Worm (Caenorhabditis elegans) whole organism, early embryonic: ENCODE measurements around the gene W07G4.1.

Experiments used
- B0310.2 ChIP-seq: sonication (generic microtip); optimal IDR thresholded peaks from 2 replicates; lab custom pipeline; 2016; ENCODE audit warnings: mild to moderate bottlenecking, missing genetic modification characterization, missing compliant biosample characterization
- F13C5.2 ChIP-seq: sonication (generic microtip); optimal IDR thresholded peaks from 2 replicates; lab custom pipeline; 2017; ENCODE audit warnings: mild to moderate bottlenecking, missing genetic modification characterization, inconsistent platforms, missing compliant biosample characterization
- aly-1 ChIP-seq: sonication (generic microtip); optimal IDR thresholded peaks from 2 replicates; lab custom pipeline; 2016; ENCODE audit warnings: missing genetic modification characterization, missing compliant biosample characterization
- ama-1 ChIP-seq: fragments of 150-350 bp; optimal IDR thresholded peaks from 2 replicates; lab custom pipeline; 2014
- ceh-13 ChIP-seq: fragments of 200-800 bp; sonication (Bioruptor generic); optimal IDR thresholded peaks from 2 replicates; lab custom pipeline; 2018; ENCODE audit warnings: mild to moderate bottlenecking, missing genetic modification characterization, missing compliant biosample characterization
- ceh-36 ChIP-seq: sonication (generic microtip); optimal IDR thresholded peaks from 2 replicates; lab custom pipeline; 2016; ENCODE audit warnings: missing genetic modification characterization, inconsistent platforms, missing compliant biosample characterization
- ets-7 ChIP-seq: sonication (generic microtip); optimal IDR thresholded peaks from 2 replicates; lab custom pipeline; 2016; ENCODE audit warnings: missing genotype, missing genetic modification characterization, missing compliant biosample characterization
- flt-1 ChIP-seq: fragments of 200-800 bp; sonication (Bioruptor generic); IDR thresholded peaks from 2 replicates; pipeline ENCODE4 v1.3.6; 2022; ENCODE audit warnings: missing genetic modification characterization, missing compliant biosample characterization
- hmbx-1 ChIP-seq: sonication (generic microtip); optimal IDR thresholded peaks from 2 replicates; lab custom pipeline; 2016; ENCODE audit warnings: mild to moderate bottlenecking, missing genetic modification characterization, missing compliant biosample characterization
- hmg-4 ChIP-seq: fragments of 200-800 bp; sonication (Bioruptor generic); optimal IDR thresholded peaks from 2 replicates; lab custom pipeline; 2018; ENCODE audit warnings: mild to moderate bottlenecking, missing genetic modification characterization, missing compliant biosample characterization
- hnd-1 ChIP-seq: sonication (generic microtip); optimal IDR thresholded peaks from 2 replicates; lab custom pipeline; 2016; ENCODE audit warnings: missing genetic modification characterization, missing compliant biosample characterization
- pes-1 ChIP-seq: fragments of 200-800 bp; sonication (Bioruptor generic); IDR thresholded peaks from 2 replicates; pipeline ENCODE4 v1.3.6; 2022; ENCODE audit warnings: missing genetic modification reagents, missing genetic modification characterization, missing compliant biosample characterization
- scrt-1 ChIP-seq: fragments of 200-800 bp; sonication (Bioruptor generic); IDR thresholded peaks from 2 replicates; pipeline ENCODE4 v1.3.6; 2022; ENCODE audit warnings: missing genetic modification characterization, missing compliant biosample characterization
- sea-1 ChIP-seq: fragments of 200-800 bp; sonication (Bioruptor generic); conservative IDR thresholded peaks from 2 replicates; pipeline ENCODE4 v1.3.6; 2022; ENCODE audit warnings: missing genetic modification characterization, missing compliant biosample characterization
- tbx-11 ChIP-seq: fragments of 200-800 bp; sonication (Bioruptor generic); IDR thresholded peaks from 2 replicates; pipeline ENCODE4 v1.3.6; 2022; ENCODE audit warnings: missing genetic modification characterization, missing compliant biosample characterization
- tbx-37 ChIP-seq: fragments of 200-800 bp; sonication (Bioruptor generic); conservative IDR thresholded peaks from 2 replicates; pipeline ENCODE4 v1.3.6; 2022; ENCODE audit warnings: missing genetic modification reagents, missing genetic modification characterization, missing compliant biosample characterization
- tra-4 ChIP-seq: sonication (generic microtip); optimal IDR thresholded peaks from 2 replicates; lab custom pipeline; 2017; ENCODE audit warnings: missing genetic modification characterization, missing compliant biosample characterization

W07G4.1 gene

DNA sequence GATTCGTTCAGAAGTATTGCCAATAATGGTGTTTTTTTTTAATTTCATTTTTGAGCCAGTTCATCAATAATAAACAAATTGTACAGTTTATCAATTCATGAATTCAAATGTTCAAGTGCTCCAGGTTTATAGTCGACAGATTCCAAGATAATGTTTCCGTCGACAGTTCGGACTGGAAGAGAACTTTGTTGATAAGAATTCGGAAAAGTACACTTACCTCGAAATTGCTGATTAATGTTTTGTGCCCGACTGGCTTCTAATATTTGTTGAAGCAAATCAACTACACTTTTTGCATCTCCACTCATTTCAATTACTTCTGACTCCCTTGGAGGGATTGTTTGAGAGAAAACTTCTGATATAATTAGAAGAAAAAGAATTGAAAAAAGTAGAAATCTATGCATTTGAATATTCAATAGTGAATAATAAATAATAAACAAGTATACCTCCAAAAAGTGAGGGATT is 15.9 kb downstream of the W07G4.1 start, which contains the start of gene W07G4.8:
Gene W07G4.8, minus strand, starts transcription at position 412 of the 462 bp plus-strand sequence.
- no peak for TF ChIP-seq F13C5.2 (tag; lab: Kevin White, UChicago)
- TF ChIP-seq B0310.2 (tag; lab: Kevin White, UChicago) = no peak
- no peak for TF ChIP-seq ceh-13 (GFP tag; lab: Kevin White, UChicago)
- no peak for TF ChIP-seq flt-1 (GFP tag; lab: Robert Waterston, UW)
- no peak for TF ChIP-seq hmbx-1 (tag; lab: Kevin White, UChicago)
- no peak for TF ChIP-seq ets-7
- no peak for TF ChIP-seq ceh-36 (tag; lab: Kevin White, UChicago)
- no peak for TF ChIP-seq scrt-1 (GFP tag; lab: Robert Waterston, UW)
- no peak for TF ChIP-seq ama-1 (lab: Kevin White, UChicago)
- no peak for TF ChIP-seq sea-1 (GFP tag; lab: Robert Waterston, UW)
- TF ChIP-seq tbx-11 (GFP tag; lab: Robert Waterston, UW) = no peak
- TF ChIP-seq aly-1 (tag; lab: Kevin White, UChicago) = no peak
- no peak for TF ChIP-seq pes-1 (GFP tag; lab: Robert Waterston, UW)
- TF ChIP-seq hmg-4 (GFP tag; lab: Kevin White, UChicago) = no peak
- TF ChIP-seq hnd-1 (tag; lab: Kevin White, UChicago) = no peak
- TF ChIP-seq tbx-37 (GFP tag; lab: Robert Waterston, UW) = no peak
- TF ChIP-seq tra-4 (tag; lab: Kevin White, UChicago) = no peak

DNA sequence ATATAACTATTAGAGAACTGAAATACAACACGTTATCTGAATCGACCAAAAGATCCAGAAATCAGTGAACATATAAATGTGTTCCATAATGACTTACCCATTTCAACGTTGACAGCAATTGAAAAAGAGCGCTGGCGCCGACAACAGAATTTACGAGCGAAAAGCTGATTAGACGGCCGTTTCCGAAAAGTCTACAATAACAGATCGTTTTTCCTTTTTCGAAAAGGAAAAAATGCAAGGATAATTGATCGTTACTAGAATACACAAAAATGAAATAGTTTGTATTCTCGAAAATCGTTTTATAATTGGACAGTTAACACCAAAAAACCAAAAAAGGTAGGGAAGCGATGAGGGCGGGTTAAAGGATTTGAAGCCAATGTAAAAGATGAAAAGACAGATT is 20.3 kb downstream of the W07G4.1 start, which contains the start of gene srr-1:
Gene srr-1, minus strand, starts transcription at position 101 of the 400 bp plus-strand sequence.
- TF ChIP-seq tra-4 (tag; lab: Kevin White, UChicago) = no peak
- TF ChIP-seq tbx-37 (GFP tag; lab: Robert Waterston, UW) = no peak
- TF ChIP-seq hmbx-1 (tag; lab: Kevin White, UChicago) = no peak
- TF ChIP-seq hmg-4 (GFP tag; lab: Kevin White, UChicago) = no peak
- TF ChIP-seq hnd-1 (tag; lab: Kevin White, UChicago) = no peak
- no peak for TF ChIP-seq scrt-1 (GFP tag; lab: Robert Waterston, UW)
- no peak for TF ChIP-seq flt-1 (GFP tag; lab: Robert Waterston, UW)
- no peak for TF ChIP-seq F13C5.2 (tag; lab: Kevin White, UChicago)
- no peak for TF ChIP-seq ceh-36 (tag; lab: Kevin White, UChicago)
- no peak for TF ChIP-seq pes-1 (GFP tag; lab: Robert Waterston, UW)
- no peak for TF ChIP-seq sea-1 (GFP tag; lab: Robert Waterston, UW)
- no peak for TF ChIP-seq aly-1 (tag; lab: Kevin White, UChicago)
- TF ChIP-seq B0310.2 (tag; lab: Kevin White, UChicago) = no peak
- TF ChIP-seq ceh-13 (GFP tag; lab: Kevin White, UChicago) = no peak

DNA sequence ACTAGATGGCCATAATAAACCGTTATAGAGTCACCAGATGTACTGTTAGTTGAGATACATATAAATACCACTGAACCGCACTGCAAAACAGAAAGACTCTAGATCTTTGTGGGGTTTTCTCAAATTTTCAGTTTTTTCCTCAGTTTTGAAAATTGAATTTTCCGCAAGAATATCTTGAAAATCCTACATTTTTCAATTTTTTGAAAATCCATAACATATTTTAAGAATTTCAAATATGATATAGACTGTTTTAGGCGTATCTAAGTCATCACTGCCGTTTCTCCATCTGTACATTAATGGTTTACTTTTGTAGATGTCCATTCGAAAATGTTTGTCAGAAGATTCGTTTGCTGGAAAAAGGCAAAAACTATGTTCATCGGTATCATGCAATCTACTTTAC is 28.5 kb downstream of the W07G4.1 start, which contains the start of gene F42E8.1:
Gene F42E8.1, plus strand, starts transcription at position 301 of the 400 bp plus-strand sequence.
- TF ChIP-seq ceh-13 (GFP tag; lab: Kevin White, UChicago) = no peak
- no peak for TF ChIP-seq tbx-37 (GFP tag; lab: Robert Waterston, UW)
- no peak for TF ChIP-seq hmbx-1 (tag; lab: Kevin White, UChicago)
- no peak for TF ChIP-seq tra-4 (tag; lab: Kevin White, UChicago)
- no peak for TF ChIP-seq ama-1 (lab: Kevin White, UChicago)
- no peak for TF ChIP-seq aly-1 (tag; lab: Kevin White, UChicago)
- no peak for TF ChIP-seq hnd-1 (tag; lab: Kevin White, UChicago)
- TF ChIP-seq pes-1 (GFP tag; lab: Robert Waterston, UW) = no peak
- TF ChIP-seq scrt-1 (GFP tag; lab: Robert Waterston, UW) = no peak
- no peak for TF ChIP-seq ceh-36 (tag; lab: Kevin White, UChicago)
- no peak for TF ChIP-seq sea-1 (GFP tag; lab: Robert Waterston, UW)
- TF ChIP-seq ets-7 = no peak
- no peak for TF ChIP-seq F13C5.2 (tag; lab: Kevin White, UChicago)
- no peak for TF ChIP-seq flt-1 (GFP tag; lab: Robert Waterston, UW)
- TF ChIP-seq B0310.2 (tag; lab: Kevin White, UChicago) = no peak
- TF ChIP-seq tbx-11 (GFP tag; lab: Robert Waterston, UW) = no peak

ce11 chrV:13063402-13063801 is 30.1 kb downstream of the W07G4.1 start:
- TF ChIP-seq hnd-1 (tag; lab: Kevin White, UChicago) (no peak), scrt-1 (GFP tag; lab: Robert Waterston, UW) (no peak), flt-1 (GFP tag; lab: Robert Waterston, UW) (no peak), hmbx-1 (tag; lab: Kevin White, UChicago) (no peak), B0310.2 (tag; lab: Kevin White, UChicago) (no peak), sea-1 (GFP tag; lab: Robert Waterston, UW) (no peak), tbx-11 (GFP tag; lab: Robert Waterston, UW) (no peak), F13C5.2 (tag; lab: Kevin White, UChicago) (no peak), tra-4 (tag; lab: Kevin White, UChicago) (no peak), ceh-36 (tag; lab: Kevin White, UChicago) (no peak)

ce11 chrV:13064164-13064563 is 30.8 kb downstream of the W07G4.1 start:
- TF ChIP-seq pes-1 (GFP tag; lab: Robert Waterston, UW) (no peak), tra-4 (tag; lab: Kevin White, UChicago) (no peak), ets-7 (no peak), hnd-1 (tag; lab: Kevin White, UChicago) (no peak), scrt-1 (GFP tag; lab: Robert Waterston, UW) (no peak), hmg-4 (GFP tag; lab: Kevin White, UChicago) (no peak), sea-1 (GFP tag; lab: Robert Waterston, UW) (no peak), B0310.2 (tag; lab: Kevin White, UChicago) (no peak), ceh-36 (tag; lab: Kevin White, UChicago) (no peak), F13C5.2 (tag; lab: Kevin White, UChicago) (no peak), flt-1 (GFP tag; lab: Robert Waterston, UW) (no peak), tbx-11 (GFP tag; lab: Robert Waterston, UW) (no peak), hmbx-1 (tag; lab: Kevin White, UChicago) (no peak)

DNA sequence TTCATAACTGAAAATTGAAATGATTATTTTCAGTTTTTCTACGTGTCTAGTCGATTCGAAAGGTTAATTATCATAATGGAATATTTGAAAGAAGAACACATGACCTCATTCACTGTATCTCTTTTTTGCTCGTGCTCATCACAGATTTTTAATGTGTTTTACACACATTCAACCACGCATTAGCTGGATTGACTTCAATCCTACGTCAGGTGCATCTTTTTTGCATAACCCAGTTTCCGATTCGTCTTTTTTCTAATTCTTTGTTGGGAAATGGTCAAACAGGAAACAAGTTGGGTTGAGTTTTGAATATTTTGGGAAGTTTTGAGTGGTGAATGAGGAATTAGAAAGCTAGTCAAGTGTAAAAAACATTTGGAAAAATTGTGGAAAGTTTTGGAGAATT is 37.0 kb downstream of the W07G4.1 start:
- TF ChIP-seq tbx-11 (GFP tag; lab: Robert Waterston, UW) (no peak), flt-1 (GFP tag; lab: Robert Waterston, UW) (no peak), F13C5.2 (tag; lab: Kevin White, UChicago) (no peak), pes-1 (GFP tag; lab: Robert Waterston, UW) (no peak), sea-1 (GFP tag; lab: Robert Waterston, UW) (no peak), ets-7 (no peak), tbx-37 (GFP tag; lab: Robert Waterston, UW) (no peak), ceh-36 (tag; lab: Kevin White, UChicago) (no peak), aly-1 (tag; lab: Kevin White, UChicago) (no peak), hmbx-1 (tag; lab: Kevin White, UChicago) (no peak), ceh-13 (GFP tag; lab: Kevin White, UChicago) (no peak), ama-1 (lab: Kevin White, UChicago) (no peak)
